Fruit fly (Drosophila melanogaster) Kc167 (cell line): Measurements from ENCODE around the gene CG11149.

ENCODE experiments used
- Myc ChIP-seq: fragments of >200 bp; optimal IDR thresholded peaks from 2 replicates; lab custom pipeline; 2017; ENCODE audit warnings: missing external identifiers
- Sin3A ChIP-seq: fragments of >200 bp; optimal IDR thresholded peaks from 2 replicates; lab custom pipeline; 2018; ENCODE audit warnings: missing external identifiers
- h ChIP-seq: fragments of >200 bp; optimal IDR thresholded peaks from 3 replicates; lab custom pipeline; 2018; ENCODE audit warnings: missing external identifiers
- insv ChIP-seq: fragments of >200 bp; optimal IDR thresholded peaks from 3 replicates; lab custom pipeline; 2018; ENCODE audit warnings: missing external identifiers
- psq ChIP-seq: fragments of >200 bp; optimal IDR thresholded peaks from 2 replicates; lab custom pipeline; 2017; ENCODE audit warnings: missing external identifiers
- ttk ChIP-seq: sonication (Bioruptor generic); optimal IDR thresholded peaks from 2 replicates; lab custom pipeline; 2017; ENCODE audit warnings: missing external identifiers

Gene CG11149

dm6 chr2L:5720407-5721228 is at the start of gene CG11149, which contains the start of gene sip1:
Gene CG11149, minus strand, starts transcription at chr2L:5720899.
Gene sip1, plus strand, starts transcription at chr2L:5721051.
- TF ChIP-seq Myc (lab: Kevin White, UChicago): no peak
- TF ChIP-seq ttk (lab: Kevin White, UChicago): no peak
- TF ChIP-seq Sin3A (lab: Kevin White, UChicago): no peak
- TF ChIP-seq h (lab: Kevin White, UChicago): no peak
- TF ChIP-seq insv: no peak
- no peak for TF ChIP-seq psq (lab: Kevin White, UChicago)

DNA sequence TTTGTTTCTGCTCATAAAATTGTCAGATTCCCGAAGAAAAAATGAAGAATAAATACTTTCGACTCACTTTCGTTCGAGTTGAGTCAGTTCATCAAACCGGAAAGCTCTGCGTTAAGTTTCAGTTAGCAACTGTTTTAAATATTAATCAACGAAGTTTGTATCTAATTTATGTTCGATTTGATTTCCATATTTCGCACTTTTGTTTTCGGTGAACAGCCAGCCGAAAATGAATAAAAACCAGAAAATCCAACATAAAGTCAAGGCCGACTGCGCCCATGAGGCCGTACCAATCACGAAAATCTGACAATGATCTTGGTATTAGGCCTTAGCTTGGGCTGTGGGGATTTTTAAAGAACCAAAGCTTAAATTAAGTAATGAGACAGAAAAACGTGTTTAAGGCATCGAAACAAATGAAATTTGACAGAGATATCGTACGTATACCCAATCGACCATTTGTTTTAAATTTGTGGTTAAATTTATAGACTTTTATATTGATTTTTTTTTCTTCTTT is 45.9 kb upstream of the CG11149 start:
- no peak for TF ChIP-seq psq (lab: Kevin White, UChicago)
- no peak for TF ChIP-seq Myc (lab: Kevin White, UChicago)
- no peak for TF ChIP-seq insv
- TF ChIP-seq h (lab: Kevin White, UChicago): no peak
- no peak for TF ChIP-seq Sin3A (lab: Kevin White, UChicago)

dm6 chr2L:5766042-5766441 is 45.3 kb upstream of the CG11149 start, which contains the start of gene obst-E:
Gene obst-E, minus strand, starts transcription at chr2L:5766142.
- TF ChIP-seq Sin3A (lab: Kevin White, UChicago) (no peak), h (lab: Kevin White, UChicago) (no peak), insv (no peak), Myc (lab: Kevin White, UChicago) (no peak), ttk (lab: Kevin White, UChicago) (no peak), psq (lab: Kevin White, UChicago) (no peak)

dm6 chr2L:5765139-5765538 is 44.4 kb upstream of the CG11149 start:
- TF ChIP-seq insv (no peak), Sin3A (lab: Kevin White, UChicago) (no peak), psq (lab: Kevin White, UChicago) (no peak), h (lab: Kevin White, UChicago) (no peak), Myc (lab: Kevin White, UChicago) (no peak)

- TF ChIP-seq insv (no peak), Sin3A (lab: Kevin White, UChicago) (no peak), Myc (lab: Kevin White, UChicago) (no peak), psq (lab: Kevin White, UChicago) (no peak), ttk (lab: Kevin White, UChicago) (no peak), h (lab: Kevin White, UChicago) (no peak)
Measured at dm6 chr2L:5751448-5751847, 30.7 kb upstream of the CG11149 start.

dm6 chr2L:5748188-5748587 is 27.5 kb upstream of the CG11149 start:
- TF ChIP-seq insv: no peak
- no peak for TF ChIP-seq psq (lab: Kevin White, UChicago)
- TF ChIP-seq Myc (lab: Kevin White, UChicago): no peak
- no peak for TF ChIP-seq Sin3A (lab: Kevin White, UChicago)
- TF ChIP-seq h (lab: Kevin White, UChicago): no peak
- TF ChIP-seq ttk (lab: Kevin White, UChicago): no peak

dm6 chr2L:5745857-5746256 is 25.2 kb upstream of the CG11149 start, which contains the start of gene CG11029:
Gene CG11029, plus strand, starts transcription at chr2L:5746157.
- TF ChIP-seq Sin3A (lab: Kevin White, UChicago) (no peak), insv (no peak), ttk (lab: Kevin White, UChicago) (no peak), h (lab: Kevin White, UChicago) (no peak), psq (lab: Kevin White, UChicago) (no peak), Myc (lab: Kevin White, UChicago) (no peak)

- no peak for TF ChIP-seq psq (lab: Kevin White, UChicago)
Measured at dm6 chr2L:5743537-5744148, 22.9 kb upstream of the CG11149 start.

DNA sequence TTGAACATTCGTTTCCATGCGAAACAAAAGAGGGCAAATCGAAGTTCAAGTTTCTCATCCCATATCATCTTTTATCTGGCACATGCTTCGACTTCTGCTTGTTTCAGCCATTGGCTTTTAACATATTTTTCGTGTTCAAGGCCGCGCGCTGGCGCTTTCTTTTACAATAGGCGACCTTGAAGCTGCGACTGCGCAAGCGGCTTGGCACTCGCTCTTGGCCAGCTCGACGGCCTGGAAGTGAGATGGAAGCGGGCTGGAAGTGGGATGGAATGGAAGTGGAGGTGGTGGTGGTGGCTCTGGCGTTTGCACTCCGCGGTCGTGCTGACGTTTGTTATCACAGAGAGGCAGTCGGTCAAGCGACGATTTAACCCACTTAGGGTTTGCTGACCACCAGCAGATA is 21.7 kb upstream of the CG11149 start:
- no peak for TF ChIP-seq insv
- TF ChIP-seq Sin3A (lab: Kevin White, UChicago): no peak
- no peak for TF ChIP-seq ttk (lab: Kevin White, UChicago)
- no peak for TF ChIP-seq h (lab: Kevin White, UChicago)
- TF ChIP-seq Myc (lab: Kevin White, UChicago): no peak
- no peak for TF ChIP-seq psq (lab: Kevin White, UChicago)

DNA sequence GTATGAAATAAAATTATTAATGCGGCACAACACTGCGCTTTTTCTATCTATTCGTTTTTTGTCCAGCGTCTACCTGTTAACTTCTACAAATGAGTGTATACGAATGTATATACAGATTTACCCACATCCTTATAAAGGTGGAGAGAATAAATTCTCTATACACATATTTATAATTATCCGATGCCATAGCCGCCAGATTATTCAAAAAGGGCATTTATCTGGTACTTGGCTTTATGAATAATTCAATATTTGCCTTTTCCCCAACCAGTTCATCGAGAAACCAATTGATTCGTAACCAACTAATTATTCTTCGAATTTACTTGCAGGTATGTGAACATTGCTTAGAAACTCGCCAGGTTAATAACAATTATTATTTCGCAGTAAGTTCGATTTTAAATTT is 20.4 kb upstream of the CG11149 start, which contains the start of gene CG11147:
TSS of gene CG11147 (minus strand) at position 101 of the 400 bp plus-strand sequence.
- TF ChIP-seq psq (lab: Kevin White, UChicago): no peak
- TF ChIP-seq h (lab: Kevin White, UChicago): no peak
- no peak for TF ChIP-seq Sin3A (lab: Kevin White, UChicago)
- no peak for TF ChIP-seq insv
- TF ChIP-seq Myc (lab: Kevin White, UChicago): no peak
- no peak for TF ChIP-seq ttk (lab: Kevin White, UChicago)

- TF ChIP-seq h (lab: Kevin White, UChicago): no peak
- no peak for TF ChIP-seq psq (lab: Kevin White, UChicago)
- no peak for TF ChIP-seq ttk (lab: Kevin White, UChicago)
- TF ChIP-seq insv: no peak
- TF ChIP-seq Sin3A (lab: Kevin White, UChicago): no peak
- TF ChIP-seq Myc (lab: Kevin White, UChicago): no peak
Measured at dm6 chr2L:5740740-5741139, 20.0 kb upstream of the CG11149 start.
